Worm (Caenorhabditis elegans) whole organism, L1 larva: ENCODE measurements around the gene fbxa-206.

Experiments
- C04F5.9 ChIP-seq: sonication (generic microtip); optimal IDR thresholded peaks from 2 replicates; lab custom pipeline; 2016; ENCODE audit warnings: missing genetic modification characterization, missing compliant biosample characterization
- C16A3.4 ChIP-seq: fragments of 150-350 bp; optimal IDR thresholded peaks from 2 replicates; lab custom pipeline; 2014; ENCODE audit warnings: missing biosample characterization, missing genetic modification characterization
- C34B4.2 ChIP-seq: sonication (generic microtip); optimal IDR thresholded peaks from 2 replicates; lab custom pipeline; 2017; ENCODE audit warnings: mild to moderate bottlenecking, missing genetic modification characterization, missing compliant biosample characterization
- Y116A8C.19 ChIP-seq: sonication (generic microtip); optimal IDR thresholded peaks from 2 replicates; lab custom pipeline; 2016; ENCODE audit warnings: missing compliant biosample characterization, missing genetic modification characterization, borderline replicate concordance
- aha-1 ChIP-seq: fragments of 150-350 bp; optimal IDR thresholded peaks from 2 replicates; lab custom pipeline; 2014; ENCODE audit warnings: missing biosample characterization, missing genetic modification characterization
- alr-1 ChIP-seq: fragments of 200-800 bp; sonication (Bioruptor generic); optimal IDR thresholded peaks from 2 replicates; lab custom pipeline; 2018; ENCODE audit warnings: borderline replicate concordance, mild to moderate bottlenecking, missing genetic modification characterization, missing compliant biosample characterization
- aly-2 ChIP-seq: fragments of 150-350 bp; optimal IDR thresholded peaks from 2 replicates; lab custom pipeline; 2014; ENCODE audit warnings: missing biosample characterization, missing genetic modification characterization
- ama-1 ChIP-seq: fragments of 150-350 bp; optimal IDR thresholded peaks from 2 replicates; lab custom pipeline; 2014
- blmp-1 ChIP-seq: fragments of 150-350 bp; optimal IDR thresholded peaks from 2 replicates; lab custom pipeline; 2014; ENCODE audit warnings: missing biosample characterization, missing genetic modification characterization
- ceh-8 ChIP-seq: fragments of 200-800 bp; sonication (Bioruptor generic); optimal IDR thresholded peaks from 2 replicates; lab custom pipeline; 2018; ENCODE audit warnings: mild to moderate bottlenecking, missing genetic modification characterization, moderate library complexity, missing compliant biosample characterization
- ceh-82 ChIP-seq, 3 experiments: fragments of 150-350 bp in 1 of 3; sonication (generic microtip) in 2 of 3; optimal IDR thresholded peaks; 2 replicates each; lab custom pipeline; 2014 to 2017; ENCODE audit warnings: missing biosample characterization in 3 of 3, missing genetic modification characterization in 3 of 3
- dpl-1 ChIP-seq, 3 experiments: fragments of 150-350 bp in 2 of 3; sonication (generic microtip) in 1 of 3; optimal IDR thresholded peaks; 2 replicates each; lab custom pipeline; 2014 to 2017; ENCODE audit warnings: missing biosample characterization in 3 of 3, missing genetic modification characterization in 3 of 3, missing genetic modification reagents in 3 of 3
- efl-1 ChIP-seq, 4 experiments: fragments of 150-350 bp; optimal IDR thresholded peaks in 3 of 4; peaks in 1 of 4; 1 replicate in 1 of 4; 2 replicates in 3 of 4; lab custom pipeline; 2014; ENCODE audit warnings: missing biosample characterization in 2 of 4, missing genetic modification characterization in 2 of 4, missing genetic modification reagents in 2 of 4
- efl-3 ChIP-seq: fragments of 200-800 bp; sonication (Bioruptor generic); optimal IDR thresholded peaks from 2 replicates; lab custom pipeline; 2018; ENCODE audit warnings: mild to moderate bottlenecking, missing genetic modification characterization, missing compliant biosample characterization
- fkh-8 ChIP-seq: sonication (generic microtip); optimal IDR thresholded peaks from 2 replicates; lab custom pipeline; 2016; ENCODE audit warnings: mild to moderate bottlenecking, missing genetic modification characterization, missing compliant biosample characterization
- fos-1 ChIP-seq: fragments of 150-350 bp; optimal IDR thresholded peaks from 2 replicates; lab custom pipeline; 2014; ENCODE audit warnings: missing biosample characterization, missing genetic modification characterization
- grh-1 ChIP-seq: fragments of 200-800 bp; sonication (Bioruptor generic); IDR thresholded peaks from 2 replicates; pipeline ENCODE4 v1.3.6; 2022; ENCODE audit warnings: missing genetic modification reagents, missing genetic modification characterization, missing compliant biosample characterization
- hlh-17 ChIP-seq: fragments of 200-800 bp; sonication (Bioruptor generic); optimal IDR thresholded peaks from 2 replicates; lab custom pipeline; 2018; ENCODE audit warnings: missing genetic modification characterization, mild to moderate bottlenecking, missing compliant biosample characterization, moderate library complexity, borderline replicate concordance
- hlh-4 ChIP-seq: sonication (generic microtip); optimal IDR thresholded peaks from 2 replicates; lab custom pipeline; 2016; ENCODE audit warnings: mild to moderate bottlenecking, missing genetic modification characterization, missing compliant biosample characterization
- hpl-2 ChIP-seq: fragments of 150-350 bp; optimal IDR thresholded peaks from 2 replicates; lab custom pipeline; 2014; ENCODE audit warnings: missing biosample characterization, missing genetic modification reagents, missing genetic modification characterization
- irx-1 ChIP-seq: sonication (generic microtip); optimal IDR thresholded peaks from 2 replicates; lab custom pipeline; 2016; ENCODE audit warnings: missing genetic modification characterization, missing compliant biosample characterization
- isw-1 ChIP-seq: fragments of 200-800 bp; sonication (Bioruptor generic); IDR thresholded peaks from 2 replicates; pipeline ENCODE4 v1.3.6; 2022; ENCODE audit warnings: missing genetic modification characterization, missing compliant biosample characterization
- jun-1 ChIP-seq: fragments of 150-350 bp; optimal IDR thresholded peaks from 2 replicates; lab custom pipeline; 2014; ENCODE audit warnings: missing biosample characterization, missing genetic modification reagents, missing genetic modification characterization
- lin-13 ChIP-seq: fragments of 150-350 bp; optimal IDR thresholded peaks from 2 replicates; lab custom pipeline; 2014; ENCODE audit warnings: missing biosample characterization, missing genetic modification reagents, missing genetic modification characterization
- lin-14 ChIP-seq: fragments of 200-800 bp; sonication (Bioruptor generic); optimal IDR thresholded peaks from 2 replicates; lab custom pipeline; 2018; ENCODE audit warnings: mild to moderate bottlenecking, missing genetic modification characterization, moderate library complexity, missing compliant biosample characterization
- lin-35 ChIP-seq, 2 experiments: fragments of 150-350 bp; optimal IDR thresholded peaks; 2 replicates each; lab custom pipeline; 2014; ENCODE audit warnings: missing biosample characterization in 2 of 2, missing genetic modification characterization in 2 of 2, missing genetic modification reagents in 2 of 2
- lin-39 ChIP-seq: fragments of 150-350 bp; optimal IDR thresholded peaks from 2 replicates; lab custom pipeline; 2014; ENCODE audit warnings: missing biosample characterization, missing genetic modification reagents, missing genetic modification characterization
- lsy-2 ChIP-seq, 2 experiments: fragments of 150-350 bp; optimal IDR thresholded peaks; 2 replicates each; lab custom pipeline; 2014; ENCODE audit warnings: missing biosample characterization in 2 of 2, missing genetic modification characterization in 2 of 2
- mdl-1 ChIP-seq, 2 experiments: fragments of 150-350 bp; optimal IDR thresholded peaks; 2 replicates each; lab custom pipeline; 2014 to 2017; ENCODE audit warnings: missing biosample characterization in 2 of 2, missing genetic modification characterization in 2 of 2, inconsistent platforms in 1 of 2
- mef-2 ChIP-seq: fragments of 150-350 bp; optimal IDR thresholded peaks from 2 replicates; lab custom pipeline; 2014; ENCODE audit warnings: missing biosample characterization, missing genetic modification characterization
- mep-1 ChIP-seq: fragments of 150-350 bp; optimal IDR thresholded peaks from 2 replicates; lab custom pipeline; 2014; ENCODE audit warnings: missing biosample characterization, missing genetic modification characterization
- nhr-12 ChIP-seq: sonication (generic microtip); optimal IDR thresholded peaks from 2 replicates; lab custom pipeline; 2017; ENCODE audit warnings: missing biosample characterization, missing genetic modification characterization
- nhr-19 ChIP-seq: fragments of 200-800 bp; sonication (Bioruptor generic); conservative IDR thresholded peaks from 2 replicates; pipeline ENCODE4 v1.3.6; 2022; ENCODE audit warnings: missing genetic modification characterization, missing compliant biosample characterization
- nhr-20 ChIP-seq: sonication (generic microtip); optimal IDR thresholded peaks from 2 replicates; lab custom pipeline; 2016; ENCODE audit warnings: mild to moderate bottlenecking, missing genetic modification characterization, missing compliant biosample characterization
- nhr-237 ChIP-seq: fragments of 150-350 bp; optimal IDR thresholded peaks from 2 replicates; lab custom pipeline; 2014; ENCODE audit warnings: missing biosample characterization, missing genetic modification characterization
- nhr-28 ChIP-seq: fragments of 150-350 bp; optimal IDR thresholded peaks from 2 replicates; lab custom pipeline; 2014; ENCODE audit warnings: missing biosample characterization, missing genetic modification characterization
- nhr-47 ChIP-seq: sonication (generic microtip); optimal IDR thresholded peaks from 2 replicates; lab custom pipeline; 2016; ENCODE audit warnings: mild to moderate bottlenecking, missing genetic modification characterization, moderate library complexity, missing compliant biosample characterization
- nhr-77 ChIP-seq: fragments of 150-350 bp; optimal IDR thresholded peaks from 2 replicates; lab custom pipeline; 2014; ENCODE audit warnings: missing biosample characterization, missing genetic modification characterization
- nhr-84 ChIP-seq: sonication (generic microtip); optimal IDR thresholded peaks from 2 replicates; lab custom pipeline; 2017; ENCODE audit warnings: missing biosample characterization, missing genetic modification characterization
- nhr-85 ChIP-seq: sonication (generic microtip); peaks from one replicate; lab custom pipeline; 2016; ENCODE audit warnings: missing genetic modification characterization, inconsistent platforms, missing compliant biosample characterization
- pag-3 ChIP-seq: sonication (generic microtip); optimal IDR thresholded peaks from 2 replicates; lab custom pipeline; 2017; ENCODE audit warnings: missing genetic modification characterization, mild to moderate bottlenecking, missing compliant biosample characterization, antibody characterized with exemption, borderline replicate concordance; ENCODE audit not compliant: insufficient read depth
- pax-3 ChIP-seq: fragments of 200-800 bp; sonication (Bioruptor generic); optimal IDR thresholded peaks from 2 replicates; lab custom pipeline; 2018; ENCODE audit warnings: mild to moderate bottlenecking, missing genetic modification characterization, moderate library complexity, missing compliant biosample characterization
- rnt-1 ChIP-seq: sonication (generic microtip); optimal IDR thresholded peaks from 2 replicates; lab custom pipeline; 2016; ENCODE audit warnings: mild to moderate bottlenecking, missing genetic modification characterization, moderate library complexity, missing compliant biosample characterization
- tbx-2 ChIP-seq: sonication (generic microtip); optimal IDR thresholded peaks from 2 replicates; lab custom pipeline; 2016; ENCODE audit warnings: missing genetic modification characterization, missing compliant biosample characterization
- tlp-1 ChIP-seq: fragments of 150-350 bp; optimal IDR thresholded peaks from 2 replicates; lab custom pipeline; 2014; ENCODE audit warnings: missing biosample characterization, missing genetic modification characterization
- unc-130 ChIP-seq: fragments of 150-350 bp; optimal IDR thresholded peaks from 2 replicates; lab custom pipeline; 2017; ENCODE audit warnings: missing biosample characterization, missing genetic modification characterization, inconsistent platforms
- unc-30 ChIP-seq: sonication (generic microtip); optimal IDR thresholded peaks from 2 replicates; lab custom pipeline; 2017; ENCODE audit warnings: missing biosample characterization, missing genetic modification characterization
- unc-86 ChIP-seq: sonication (generic microtip); optimal IDR thresholded peaks from 2 replicates; lab custom pipeline; 2016; ENCODE audit warnings: missing genetic modification characterization, missing compliant biosample characterization
- unc-98 ChIP-seq: fragments of 200-800 bp; sonication (Bioruptor generic); IDR thresholded peaks from 2 replicates; pipeline ENCODE4 v1.3.6; 2022; ENCODE audit warnings: missing genetic modification characterization, missing compliant biosample characterization
- vab-15 ChIP-seq: sonication (generic microtip); optimal IDR thresholded peaks from 2 replicates; lab custom pipeline; 2017; ENCODE audit warnings: missing genotype, mild to moderate bottlenecking, missing genetic modification characterization, missing compliant biosample characterization
- xbp-1 ChIP-seq: sonication (generic microtip); optimal IDR thresholded peaks from 2 replicates; lab custom pipeline; 2016; ENCODE audit warnings: missing genetic modification characterization, missing compliant biosample characterization
- zip-4 ChIP-seq: fragments of 200-800 bp; sonication (Bioruptor generic); optimal IDR thresholded peaks from 2 replicates; lab custom pipeline; 2018; ENCODE audit warnings: mild to moderate bottlenecking, missing genetic modification characterization, moderate library complexity, missing compliant biosample characterization
- ztf-4 ChIP-seq: fragments of 150-350 bp; optimal IDR thresholded peaks from 2 replicates; lab custom pipeline; 2014; ENCODE audit warnings: missing biosample characterization, missing genetic modification characterization

The fbxa-206 gene

ce11 chrV:16965655-16966054, 47.4 kb upstream of the fbxa-206 start, which contains the start of gene efl-1 (continued):
- TF ChIP-seq lin-14 (peak; percentile 95), pax-3 (tag; lab: Kevin White, UChicago) (peak; percentile 87), lin-13 (GFP tag; lab: Kevin White, UChicago) (peak; percentile 91), Y116A8C.19 (tag; lab: Kevin White, UChicago) (no peak), vab-15 (peak; percentile 51), irx-1 (tag; lab: Kevin White, UChicago) (peak; percentile 91), tbx-2 (peak; percentile 94), dpl-1 (GFP tag; optimal IDR thresholded peaks at IDR 0.05; lab: Kevin White, UChicago) (peak; percentile 100), nhr-19 (GFP tag; lab: Robert Waterston, UW) (peak; percentile 94), jun-1 (tag; lab: Kevin White, UChicago) (peak; percentile 84), blmp-1 (peak; percentile 65), fkh-8 (tag; lab: Kevin White, UChicago) (peak; percentile 91), alr-1 (tag; lab: Kevin White, UChicago) (no peak), aly-2 (tag; lab: Kevin White, UChicago) (peak; percentile 77), nhr-20 (tag; lab: Kevin White, UChicago) (peak; percentile 96), hlh-17 (GFP tag; lab: Kevin White, UChicago) (no peak), pag-3 (tag; lab: Kevin White, UChicago) (no peak), fos-1 (peak; percentile 93), nhr-12 (tag; lab: Kevin White, UChicago) (no peak), aha-1 (tag; lab: Kevin White, UChicago) (peak; percentile 60), xbp-1 (peak; percentile 98), C34B4.2 (tag; lab: Kevin White, UChicago) (peak; percentile 38), lin-35 (GFP tag; optimal IDR thresholded peaks at IDR 0.05; lab: Kevin White, UChicago) (peak; percentile 100), mdl-1 (tag; optimal IDR thresholded peaks at IDR 0.05; lab: Kevin White, UChicago) (peak in 1 of 2 experiments; percentile 78), lsy-2 (tag; optimal IDR thresholded peaks at IDR 0.05; lab: Kevin White, UChicago) (peak; percentile 93 to 95), C04F5.9 (tag; lab: Kevin White, UChicago) (peak; percentile 52), unc-30 (no peak), tlp-1 (tag; lab: Kevin White, UChicago) (no peak), nhr-47 (peak; percentile 97), C16A3.4 (tag; lab: Kevin White, UChicago) (peak; percentile 85), efl-3 (GFP tag; lab: Kevin White, UChicago) (no peak), ceh-8 (GFP tag; lab: Kevin White, UChicago) (peak; percentile 89), isw-1 (GFP tag; lab: Robert Waterston, UW) (peak; percentile 90), zip-4 (GFP tag; lab: Kevin White, UChicago) (peak; percentile 88), nhr-85 (tag; lab: Kevin White, UChicago) (peak; percentile 95), efl-1 (optimal IDR thresholded peaks at IDR 0.05; lab: Kevin White, UChicago) (peak; percentile 97 to 100), efl-1 (GFP tag; optimal IDR thresholded peaks at IDR 0.05 in 1 of 2; lab: Kevin White, UChicago) (peak in 1 of 2 experiments; percentile 100), mep-1 (tag; lab: Kevin White, UChicago) (peak; percentile 94), unc-86 (tag; lab: Kevin White, UChicago) (peak; percentile 92), grh-1 (GFP tag; lab: Robert Waterston, UW) (peak; percentile 83), mef-2 (tag; lab: Kevin White, UChicago) (peak; percentile 64), rnt-1 (tag; lab: Kevin White, UChicago) (peak; percentile 97), hpl-2 (no peak), nhr-84 (tag; lab: Kevin White, UChicago) (no peak), lin-39 (peak; percentile 82), unc-130 (tag; lab: Kevin White, UChicago) (peak; percentile 79), unc-98 (GFP tag; lab: Robert Waterston, UW) (peak; percentile 77), nhr-28 (no peak), nhr-237 (tag; lab: Kevin White, UChicago) (peak; percentile 88), ceh-82 (tag; optimal IDR thresholded peaks at IDR 0.05; lab: Kevin White, UChicago) (peak; percentile 80 to 96 (median 94)), ama-1 (no peak), nhr-77 (tag; lab: Kevin White, UChicago) (peak; percentile 92), ztf-4 (tag; lab: Kevin White, UChicago) (peak; percentile 84), hlh-4 (tag; lab: Kevin White, UChicago) (no peak)
